Worm (Caenorhabditis elegans) whole organism, young adult: ENCODE measurements around the gene ash-2.

Experiments used
- B0035.1 ChIP-seq: sonication (generic microtip); optimal IDR thresholded peaks from 2 replicates; lab custom pipeline; 2016; ENCODE audit warnings: missing genetic modification characterization, mild to moderate bottlenecking, missing compliant biosample characterization, missing genotype, missing genetic modification reagents
- B0336.3 ChIP-seq: fragments of 200-800 bp; sonication (Bioruptor generic); IDR thresholded peaks from 2 replicates; pipeline ENCODE4 v1.3.6; 2022; ENCODE audit warnings: missing genetic modification characterization, missing compliant biosample characterization
- F49E8.2 ChIP-seq: sonication (generic microtip); optimal IDR thresholded peaks from 3 replicates; lab custom pipeline; 2017; ENCODE audit warnings: missing genetic modification characterization, mild to moderate bottlenecking, missing compliant biosample characterization, antibody characterized with exemption, moderate library complexity; ENCODE audit not compliant: insufficient read depth
- T07F8.4 ChIP-seq: sonication (generic microtip); optimal IDR thresholded peaks from 2 replicates; lab custom pipeline; 2016; ENCODE audit warnings: mild to moderate bottlenecking, missing genetic modification characterization, moderate library complexity, missing compliant biosample characterization
- Y53F4B.3 ChIP-seq: fragments of 200-800 bp; sonication (Bioruptor generic); IDR thresholded peaks from 2 replicates; pipeline ENCODE4 v1.3.6; 2022; ENCODE audit warnings: missing genetic modification reagents, missing genetic modification characterization, missing compliant biosample characterization
- Y95B8A.8 ChIP-seq: fragments of 200-800 bp; sonication (Bioruptor generic); IDR thresholded peaks from 2 replicates; pipeline ENCODE4 v1.3.6; 2022; ENCODE audit warnings: missing genetic modification reagents, missing genetic modification characterization, missing compliant biosample characterization
- ama-1 ChIP-seq, 3 experiments: fragments of 150-350 bp in 1 of 3; sonication (generic microtip) in 2 of 3; optimal IDR thresholded peaks; 2 replicates each; lab custom pipeline; 2014 to 2018; ENCODE audit warnings: missing biosample characterization in 2 of 3, missing genetic modification characterization in 2 of 3, missing genetic modification reagents in 2 of 3
- aptf-2 ChIP-seq: fragments of 200-800 bp; sonication (Bioruptor generic); conservative IDR thresholded peaks from 2 replicates; pipeline ENCODE4 v1.3.6; 2022; ENCODE audit warnings: missing genetic modification reagents, missing genetic modification characterization, missing compliant biosample characterization
- attf-5 ChIP-seq: fragments of 200-800 bp; sonication (Bioruptor generic); optimal IDR thresholded peaks from 2 replicates; lab custom pipeline; 2018; ENCODE audit warnings: mild to moderate bottlenecking, missing genetic modification characterization, missing compliant biosample characterization
- bed-2 ChIP-seq: fragments of 200-800 bp; sonication (Bioruptor generic); IDR thresholded peaks from 2 replicates; pipeline ENCODE4 v1.3.6; 2022; ENCODE audit warnings: missing genetic modification reagents, missing genetic modification characterization, missing compliant biosample characterization
- cebp-2 ChIP-seq: fragments of 200-800 bp; sonication (Bioruptor generic); IDR thresholded peaks from 2 replicates; pipeline ENCODE4 v1.3.6; 2022; ENCODE audit warnings: missing genetic modification characterization, missing compliant biosample characterization
- ceh-100 ChIP-seq: fragments of 200-800 bp; sonication (Bioruptor generic); IDR thresholded peaks from 2 replicates; pipeline ENCODE4 v1.3.6; 2022; ENCODE audit warnings: missing genetic modification reagents, missing genetic modification characterization, missing compliant biosample characterization
- ceh-79 ChIP-seq: sonication (generic microtip); optimal IDR thresholded peaks from 2 replicates; lab custom pipeline; 2017; ENCODE audit warnings: mild to moderate bottlenecking, missing genetic modification characterization, missing compliant biosample characterization
- dpl-1 ChIP-seq: fragments of 150-350 bp; optimal IDR thresholded peaks from 2 replicates; lab custom pipeline; 2014; ENCODE audit warnings: missing biosample characterization, missing genetic modification reagents, missing genetic modification characterization
- egl-18 ChIP-seq: fragments of 200-800 bp; sonication (Bioruptor generic); IDR thresholded peaks from 2 replicates; pipeline ENCODE4 v1.3.6; 2022; ENCODE audit warnings: missing genetic modification reagents, missing genetic modification characterization, missing compliant biosample characterization
- egrh-3 ChIP-seq: fragments of 200-800 bp; sonication (Bioruptor generic); IDR thresholded peaks from 2 replicates; pipeline ENCODE4 v1.3.6; 2022; ENCODE audit warnings: missing genetic modification reagents, missing genetic modification characterization, missing compliant biosample characterization
- gei-17 ChIP-seq: fragments of 200-800 bp; sonication (Bioruptor generic); optimal IDR thresholded peaks from 2 replicates; lab custom pipeline; 2018; ENCODE audit warnings: mild to moderate bottlenecking, missing genetic modification characterization, missing compliant biosample characterization
- him-1 ChIP-seq: sonication (generic microtip); optimal IDR thresholded peaks from 2 replicates; lab custom pipeline; 2016; ENCODE audit warnings: missing genotype, missing genetic modification reagents, missing genetic modification characterization, missing compliant biosample characterization
- hmg-1.2 ChIP-seq: fragments of 200-800 bp; sonication (Bioruptor generic); IDR thresholded peaks from 2 replicates; pipeline ENCODE4 v1.3.6; 2022; ENCODE audit warnings: missing genetic modification reagents, missing genetic modification characterization, missing compliant biosample characterization
- hmg-20 ChIP-seq: fragments of 200-800 bp; sonication (Bioruptor generic); IDR thresholded peaks from 2 replicates; pipeline ENCODE4 v1.3.6; 2022; ENCODE audit warnings: missing genetic modification reagents, missing genetic modification characterization, missing compliant biosample characterization
- hsf-1 ChIP-seq: fragments of 200-800 bp; sonication (Bioruptor generic); IDR thresholded peaks from 2 replicates; pipeline ENCODE4 v1.3.6; 2022; ENCODE audit warnings: missing genetic modification reagents, missing genetic modification characterization, missing compliant biosample characterization
- let-526 ChIP-seq: fragments of 200-800 bp; sonication (Bioruptor generic); IDR thresholded peaks from 2 replicates; pipeline ENCODE4 v1.3.6; 2022; ENCODE audit warnings: missing genetic modification reagents, missing genetic modification characterization, missing compliant biosample characterization
- lin-40 ChIP-seq: sonication (generic microtip); optimal IDR thresholded peaks from 2 replicates; lab custom pipeline; 2016; ENCODE audit warnings: missing genetic modification characterization, mild to moderate bottlenecking, missing compliant biosample characterization, missing genotype, missing genetic modification reagents
- lir-1 ChIP-seq: fragments of 200-800 bp; sonication (Bioruptor generic); conservative IDR thresholded peaks from 2 replicates; pipeline ENCODE4 v1.3.6; 2022; ENCODE audit warnings: missing genetic modification reagents, missing genetic modification characterization, missing compliant biosample characterization
- madf-3 ChIP-seq: fragments of 200-800 bp; sonication (Bioruptor generic); IDR thresholded peaks from 2 replicates; pipeline ENCODE4 v1.3.6; 2022; ENCODE audit warnings: missing genetic modification reagents, missing genetic modification characterization, missing compliant biosample characterization
- mxl-1 ChIP-seq: sonication (generic microtip); optimal IDR thresholded peaks from 2 replicates; lab custom pipeline; 2016; ENCODE audit warnings: missing genetic modification characterization, missing compliant biosample characterization
- nfyb-1 ChIP-seq: fragments of 200-800 bp; sonication (Bioruptor generic); IDR thresholded peaks from 2 replicates; pipeline ENCODE4 v1.3.6; 2022; ENCODE audit warnings: missing genetic modification reagents, missing genetic modification characterization, missing compliant biosample characterization
- nhr-120 ChIP-seq: fragments of 200-800 bp; sonication (Bioruptor generic); IDR thresholded peaks from 2 replicates; pipeline ENCODE4 v1.3.6; 2022; ENCODE audit warnings: missing genetic modification characterization, missing compliant biosample characterization
- nhr-179 ChIP-seq: sonication (generic microtip); optimal IDR thresholded peaks from 2 replicates; lab custom pipeline; 2016; ENCODE audit warnings: mild to moderate bottlenecking, missing genetic modification characterization, missing compliant biosample characterization
- nhr-90 ChIP-seq: sonication (generic microtip); optimal IDR thresholded peaks from 2 replicates; lab custom pipeline; 2016; ENCODE audit warnings: missing genotype, mild to moderate bottlenecking, missing genetic modification characterization, missing compliant biosample characterization
- pbrm-1 ChIP-seq: fragments of 200-800 bp; sonication (Bioruptor generic); IDR thresholded peaks from 2 replicates; pipeline ENCODE4 v1.3.6; 2022; ENCODE audit warnings: missing genetic modification reagents, missing genetic modification characterization, missing compliant biosample characterization
- pha-4 ChIP-seq: fragments of 150-350 bp; sonication (generic microtip); optimal IDR thresholded peaks from 2 replicates; lab custom pipeline; 2014; ENCODE audit warnings: missing biosample characterization, missing genetic modification reagents, missing genetic modification characterization
- repo-1 ChIP-seq: sonication (generic microtip); optimal IDR thresholded peaks from 2 replicates; lab custom pipeline; 2017; ENCODE audit warnings: mild to moderate bottlenecking, missing genetic modification characterization, missing compliant biosample characterization
- rpc-1 ChIP-seq, 2 experiments: fragments of 150-350 bp in 1 of 2; sonication (generic microtip) in 1 of 2; optimal IDR thresholded peaks; 2 replicates each; lab custom pipeline; 2014 to 2018; ENCODE audit warnings: missing biosample characterization in 1 of 2, missing genetic modification characterization in 1 of 2, missing genetic modification reagents in 1 of 2, missing genotype in 1 of 2
- sdz-38 ChIP-seq: sonication (generic microtip); optimal IDR thresholded peaks from 2 replicates; lab custom pipeline; 2016; ENCODE audit warnings: missing genotype, missing genetic modification characterization, missing compliant biosample characterization
- sea-2 ChIP-seq: fragments of 200-800 bp; sonication (Bioruptor generic); IDR thresholded peaks from 2 replicates; pipeline ENCODE4 v1.3.6; 2022; ENCODE audit warnings: missing genetic modification characterization, missing compliant biosample characterization
- snpc-1.1 ChIP-seq: sonication (generic microtip); optimal IDR thresholded peaks from 2 replicates; lab custom pipeline; 2017; ENCODE audit warnings: missing genetic modification characterization, mild to moderate bottlenecking, missing compliant biosample characterization, antibody characterized with exemption, moderate library complexity, missing genotype, missing genetic modification reagents; ENCODE audit not compliant: insufficient read depth
- snpc-3.4 ChIP-seq: sonication (generic microtip); optimal IDR thresholded peaks from 2 replicates; lab custom pipeline; 2017; ENCODE audit warnings: missing genetic modification characterization, mild to moderate bottlenecking, missing compliant biosample characterization, antibody characterized with exemption, moderate library complexity, missing genotype, missing genetic modification reagents
- unc-130 ChIP-seq: sonication (generic microtip); optimal IDR thresholded peaks from 2 replicates; lab custom pipeline; 2016; ENCODE audit warnings: missing genetic modification reagents, missing genetic modification characterization, missing compliant biosample characterization
- xnd-1 ChIP-seq: sonication (generic microtip); optimal IDR thresholded peaks from 2 replicates; lab custom pipeline; 2016; ENCODE audit warnings: missing genotype, missing genetic modification reagents, missing genetic modification characterization, missing compliant biosample characterization
- zfh-2 ChIP-seq: fragments of 200-800 bp; sonication (Bioruptor generic); conservative IDR thresholded peaks from 2 replicates; pipeline ENCODE4 v1.3.6; 2022; ENCODE audit warnings: missing genetic modification reagents, missing genetic modification characterization, missing compliant biosample characterization
- ztf-18 ChIP-seq: sonication (generic microtip); optimal IDR thresholded peaks from 2 replicates; lab custom pipeline; 2016; ENCODE audit warnings: missing genotype, mild to moderate bottlenecking, missing genetic modification characterization, missing compliant biosample characterization
- ztf-25 ChIP-seq: fragments of 200-800 bp; sonication (Bioruptor generic); IDR thresholded peaks from 2 replicates; pipeline ENCODE4 v1.3.6; 2022; ENCODE audit warnings: missing genetic modification reagents, missing genetic modification characterization, missing compliant biosample characterization
- ztf-26 ChIP-seq: sonication (generic microtip); optimal IDR thresholded peaks from 2 replicates; lab custom pipeline; 2017; ENCODE audit warnings: missing genetic modification characterization, missing compliant biosample characterization
- ztf-28 ChIP-seq: fragments of 200-800 bp; sonication (Bioruptor generic); IDR thresholded peaks from 2 replicates; pipeline ENCODE4 v1.3.6; 2022; ENCODE audit warnings: missing genetic modification reagents, missing genetic modification characterization, missing compliant biosample characterization

The ash-2 gene

DNA sequence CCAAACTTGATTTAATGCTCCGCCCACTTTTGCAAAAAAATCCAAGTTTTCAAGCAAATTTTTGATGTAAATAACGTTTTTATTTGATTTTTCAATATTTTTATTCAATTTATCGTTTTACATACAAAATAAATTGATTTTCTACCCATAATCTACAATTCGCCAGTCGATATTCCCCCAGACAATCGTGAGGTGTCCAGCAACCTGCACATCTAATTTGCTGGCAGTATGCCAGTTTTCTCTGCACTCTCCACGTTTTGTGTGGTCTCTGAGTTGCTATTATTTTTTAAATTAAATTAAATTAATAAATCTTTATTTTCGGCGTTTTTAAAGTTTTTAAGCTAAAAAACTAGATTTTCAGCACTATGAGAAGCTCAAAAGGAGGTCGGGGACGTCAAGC, 472 bp downstream of the ash-2 start (continued):
- TF ChIP-seq hmg-1.2 (GFP tag; lab: Robert Waterston, UW) (peak; percentile 98), ztf-18 (peak; percentile 71), ztf-28 (GFP tag; lab: Robert Waterston, UW) (peak; percentile 96), xnd-1 (tag; lab: Kevin White, UChicago) (peak; percentile 4), F49E8.2 (tag; lab: Kevin White, UChicago) (peak; percentile 59), snpc-1.1 (tag; lab: Kevin White, UChicago) (peak; percentile 16), ama-1 (optimal IDR thresholded peaks at IDR 0.05; lab: Kevin White, UChicago) (no peak), ama-1 (GFP tag; optimal IDR thresholded peaks at IDR 0.05; lab: Kevin White, UChicago) (no peak), nhr-120 (GFP tag; lab: Robert Waterston, UW) (no peak), let-526 (GFP tag; lab: Robert Waterston, UW) (no peak), pbrm-1 (GFP tag; lab: Robert Waterston, UW) (peak; percentile 85; the same call in 1 of the 2 replicates), egrh-3 (GFP tag; lab: Robert Waterston, UW) (peak; percentile 59), lin-40 (tag; lab: Kevin White, UChicago) (peak; percentile 92), T07F8.4 (tag; lab: Kevin White, UChicago) (peak; percentile 31), snpc-3.4 (tag; lab: Kevin White, UChicago) (peak; percentile 88), B0035.1 (peak; percentile 62), mxl-1 (no peak), nhr-179 (no peak), B0336.3 (GFP tag; lab: Robert Waterston, UW) (peak; percentile 68), attf-5 (GFP tag; lab: Kevin White, UChicago) (peak; percentile 94), madf-3 (GFP tag; lab: Robert Waterston, UW) (peak; percentile 99), ztf-26 (tag; lab: Kevin White, UChicago) (peak; percentile 76), ceh-79 (tag; lab: Kevin White, UChicago) (no peak), cebp-2 (GFP tag; lab: Robert Waterston, UW) (no peak), hmg-20 (no peak), lir-1 (GFP tag; lab: Robert Waterston, UW) (peak; percentile 88), Y53F4B.3 (peak; percentile 70; the same call in 1 of the 2 replicates)

DNA sequence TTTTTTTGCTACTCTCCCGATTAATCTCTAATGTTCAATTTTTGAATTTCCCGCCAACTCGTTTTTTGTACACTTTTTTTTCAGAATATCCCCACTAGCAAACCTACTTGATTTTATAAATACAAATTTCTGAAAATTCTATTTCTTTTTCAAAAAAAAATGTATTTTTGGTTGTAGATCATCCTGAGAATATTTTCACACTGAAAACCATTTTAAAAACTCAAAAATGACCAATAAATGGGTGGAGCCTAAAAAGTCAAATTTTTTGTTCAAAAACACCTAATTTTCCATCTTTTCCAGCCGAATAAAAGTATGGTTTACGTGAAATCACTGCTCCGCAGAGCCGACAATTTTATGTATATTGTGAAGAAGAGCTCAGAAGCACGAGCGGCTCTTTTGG, 9.1 kb downstream of the ash-2 start, which contains the start of gene Y17G7B.3:
Y17G7B.3 (plus strand) TSS at position 301 of the 400 bp plus-strand sequence.
- TF ChIP-seq gei-17 (no peak), nhr-90 (tag; lab: Kevin White, UChicago) (no peak), ztf-18 (no peak), nhr-179 (no peak), bed-2 (GFP tag; lab: Robert Waterston, UW) (no peak), rpc-1 (optimal IDR thresholded peaks at IDR 0.05; lab: Kevin White, UChicago) (no peak), rpc-1 (tag; optimal IDR thresholded peaks at IDR 0.05; lab: Kevin White, UChicago) (no peak), him-1 (tag; lab: Kevin White, UChicago) (no peak), pha-4 (tag; lab: Kevin White, UChicago) (no peak), dpl-1 (GFP tag; lab: Kevin White, UChicago) (no peak), sea-2 (GFP tag; lab: Robert Waterston, UW) (no peak), egrh-3 (GFP tag; lab: Robert Waterston, UW) (no peak)

DNA sequence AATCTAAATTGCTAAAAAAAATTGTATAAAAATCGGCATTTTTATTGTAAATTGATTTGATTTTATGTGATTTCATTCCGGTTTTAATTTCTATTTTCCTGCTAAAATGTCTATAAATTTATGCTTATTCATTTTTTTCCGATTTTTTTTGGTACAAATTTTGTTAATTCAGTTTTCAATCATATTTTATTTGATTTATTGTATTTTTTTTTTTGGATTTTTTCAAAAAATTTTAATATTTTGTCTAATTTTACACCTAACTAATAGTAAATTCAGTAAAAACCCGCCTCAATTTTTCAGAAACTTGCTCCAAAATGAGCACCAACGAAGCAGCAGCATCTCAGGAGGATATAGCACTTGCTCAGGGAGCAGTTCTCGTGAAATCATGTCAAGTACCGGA, 13.1 kb downstream of the ash-2 start, which contains the start of gene dhps-1:
dhps-1 (plus strand) TSS at position 301 of the 400 bp plus-strand sequence.
- TF ChIP-seq nhr-90 (tag; lab: Kevin White, UChicago): no peak
- no peak for TF ChIP-seq hsf-1 (GFP tag; lab: Robert Waterston, UW)
- no peak for TF ChIP-seq ztf-25 (GFP tag; lab: Robert Waterston, UW)
- no peak for TF ChIP-seq zfh-2 (GFP tag; lab: Robert Waterston, UW)
- no peak for TF ChIP-seq nfyb-1
- no peak for TF ChIP-seq sdz-38
- TF ChIP-seq bed-2 (GFP tag; lab: Robert Waterston, UW): no peak
- no peak for TF ChIP-seq nhr-179
- no peak for TF ChIP-seq ceh-100 (GFP tag; lab: Robert Waterston, UW)
- no peak for TF ChIP-seq repo-1
- no peak for TF ChIP-seq unc-130
- no peak for TF ChIP-seq aptf-2 (GFP tag; lab: Robert Waterston, UW)
- no peak for TF ChIP-seq Y95B8A.8
- no peak for TF ChIP-seq egl-18 (GFP tag; lab: Robert Waterston, UW)
- TF ChIP-seq lir-1 (GFP tag; lab: Robert Waterston, UW): no peak
